Worm (Caenorhabditis elegans): ENCODE measurements around the gene ham-2.

The ham-2 gene

ce11 chrX:4524844-4525243, 29.6 kb upstream of the ham-2 start:
- TF ChIP-seq ceh-39 (tag; optimal IDR thresholded peaks at IDR 0.05), result no peak
- TF ChIP-seq cnd-1 (tag; optimal IDR thresholded peaks at IDR 0.05), result no peak
- TF ChIP-seq tbx-8 (GFP tag; optimal IDR thresholded peaks at IDR 0.05), result no peak
- TF ChIP-seq lin-13 (tag; optimal IDR thresholded peaks at IDR 0.05), result no peak
- no peak for TF ChIP-seq elt-3 (tag; optimal IDR thresholded peaks at IDR 0.05)
- TF ChIP-seq mep-1 (tag; optimal IDR thresholded peaks at IDR 0.05), result no peak
- TF ChIP-seq snpc-4 (tag; optimal IDR thresholded peaks at IDR 0.05), result no peak
- no peak for TF ChIP-seq hlh-1 (tag; optimal IDR thresholded peaks at IDR 0.05)

ce11 chrX:4526412-4526811, 28.1 kb upstream of the ham-2 start:
- TF ChIP-seq lsy-2 (tag; optimal IDR thresholded peaks at IDR 0.05), result no peak
- TF ChIP-seq elt-1 (tag; optimal IDR thresholded peaks at IDR 0.05; ENCODE audit: borderline replicate concordance, insufficient read depth), result no peak
- TF ChIP-seq unc-120 (tag; optimal IDR thresholded peaks at IDR 0.05; ENCODE audit: poor library complexity, severe bottlenecking), result no peak
- no peak for TF ChIP-seq lin-32 (GFP tag; optimal IDR thresholded peaks at IDR 0.05)
- no peak for TF ChIP-seq blmp-1 (tag; optimal IDR thresholded peaks at IDR 0.05)

ce11 chrX:4528905-4529304, 25.6 kb upstream of the ham-2 start:
- TF ChIP-seq elt-1 (tag; optimal IDR thresholded peaks at IDR 0.05; ENCODE audit: borderline replicate concordance, insufficient read depth), result peak; percentile 76
- TF ChIP-seq unc-120 (tag; optimal IDR thresholded peaks at IDR 0.05; ENCODE audit: poor library complexity, severe bottlenecking), result no peak

ce11 chrX:4530426-4531044, 23.9 kb upstream of the ham-2 start:
- TF ChIP-seq cnd-1 (tag; optimal IDR thresholded peaks at IDR 0.05) (no peak), ham-2 (GFP tag; optimal IDR thresholded peaks at IDR 0.05) (no peak), blmp-1 (tag; optimal IDR thresholded peaks at IDR 0.05) (no peak), sem-2 (GFP tag; optimal IDR thresholded peaks at IDR 0.05) (no peak), snpc-4 (tag; optimal IDR thresholded peaks at IDR 0.05) (no peak), bed-3 (GFP tag; optimal IDR thresholded peaks at IDR 0.05) (no peak), hlh-1 (tag; optimal IDR thresholded peaks at IDR 0.05) (no peak), nhr-2 (tag; optimal IDR thresholded peaks at IDR 0.05) (no peak), nhr-28 (tag; optimal IDR thresholded peaks at IDR 0.05) (no peak), mep-1 (tag; optimal IDR thresholded peaks at IDR 0.05) (no peak), nhr-237 (tag; optimal IDR thresholded peaks at IDR 0.05) (no peak), lsy-2 (tag; optimal IDR thresholded peaks at IDR 0.05) (no peak), tbx-8 (GFP tag; optimal IDR thresholded peaks at IDR 0.05) (no peak), lin-32 (GFP tag; optimal IDR thresholded peaks at IDR 0.05) (no peak), flh-1 (GFP tag; optimal IDR thresholded peaks at IDR 0.05) (no peak)

ce11 chrX:4532160-4532741, 22.2 kb upstream of the ham-2 start, which contains the start of gene nhr-35:
Gene nhr-35 (plus strand): TSS chrX:4532691.
- TF ChIP-seq nhr-2 (tag; optimal IDR thresholded peaks at IDR 0.05) (peak; percentile 60), ceh-83 (GFP tag; optimal IDR thresholded peaks at IDR 0.05) (no peak), flh-1 (GFP tag; optimal IDR thresholded peaks at IDR 0.05) (no peak), ham-2 (GFP tag; optimal IDR thresholded peaks at IDR 0.05) (peak; percentile 6), drap-1 (GFP tag; optimal IDR thresholded peaks at IDR 0.05) (no peak), ces-1 (GFP tag; optimal IDR thresholded peaks at IDR 0.05) (no peak), ceh-39 (tag; optimal IDR thresholded peaks at IDR 0.05) (no peak), unc-62 (GFP tag; optimal IDR thresholded peaks at IDR 0.05) (peak; percentile 95), cnd-1 (tag; optimal IDR thresholded peaks at IDR 0.05) (no peak), mls-2 (tag; optimal IDR thresholded peaks at IDR 0.05) (no peak), bed-3 (GFP tag; optimal IDR thresholded peaks at IDR 0.05) (no peak), zip-8 (tag; optimal IDR thresholded peaks at IDR 0.05) (no peak), nhr-76 (tag; optimal IDR thresholded peaks at IDR 0.05) (no peak), sem-2 (GFP tag; optimal IDR thresholded peaks at IDR 0.05) (no peak), lin-13 (tag; optimal IDR thresholded peaks at IDR 0.05) (no peak), elt-3 (tag; optimal IDR thresholded peaks at IDR 0.05) (no peak), hlh-1 (tag; optimal IDR thresholded peaks at IDR 0.05) (peak; percentile 91), ztf-11 (tag; optimal IDR thresholded peaks at IDR 0.05) (no peak), snpc-4 (tag; optimal IDR thresholded peaks at IDR 0.05) (no peak), blmp-1 (tag; optimal IDR thresholded peaks at IDR 0.05) (no peak), lin-32 (GFP tag; optimal IDR thresholded peaks at IDR 0.05) (no peak), nhr-28 (tag; optimal IDR thresholded peaks at IDR 0.05) (no peak), M03D4.4 (tag; optimal IDR thresholded peaks at IDR 0.05) (no peak), nhr-12 (tag; optimal IDR thresholded peaks at IDR 0.05) (no peak), elt-1 (tag; optimal IDR thresholded peaks at IDR 0.05; ENCODE audit: borderline replicate concordance, insufficient read depth) (no peak), lsy-2 (tag; optimal IDR thresholded peaks at IDR 0.05) (no peak), unc-120 (tag; optimal IDR thresholded peaks at IDR 0.05; ENCODE audit: poor library complexity, severe bottlenecking) (peak; percentile 43), pha-4 (tag; optimal IDR thresholded peaks at IDR 0.05) (no peak), mab-5 (tag; optimal IDR thresholded peaks at IDR 0.05) (no peak), unc-39 (tag; optimal IDR thresholded peaks at IDR 0.05) (no peak), mep-1 (tag; optimal IDR thresholded peaks at IDR 0.05) (no peak), tbx-8 (GFP tag; optimal IDR thresholded peaks at IDR 0.05) (no peak), nhr-237 (tag; optimal IDR thresholded peaks at IDR 0.05) (no peak), sptf-1 (tag; optimal IDR thresholded peaks at IDR 0.05) (no peak), ceh-43 (GFP tag; optimal IDR thresholded peaks at IDR 0.05) (no peak)

Measured in whole organism, mixed stage, embryonic.